Worm (Caenorhabditis elegans): ENCODE measurements around the gene lron-15.

Gene lron-15

ce11 chrII:6591000-6591399 lies 46.3 kb upstream of the lron-15 start (continued):
- TF ChIP-seq zfh-2 (GFP tag; conservative IDR thresholded peaks at IDR 0.05) (no peak), B0336.3 (GFP tag; IDR thresholded peaks at IDR 0.05) (peak; percentile 55; the same call in 1 of the 2 replicates)

ce11 chrII:6589408-6589807 lies 44.7 kb upstream of the lron-15 start, which contains the start of gene vps-32.1:
Gene vps-32.1 (plus strand): TSS chrII:6589708.
- TF ChIP-seq mcd-1 (GFP tag; IDR thresholded peaks at IDR 0.05) (no peak), lin-26 (GFP tag; IDR thresholded peaks at IDR 0.05) (0 out of 2 replicates have a peak, but pooled peaks have one; percentile 19)

ce11 chrII:6588605-6589292 lies 44.1 kb upstream of the lron-15 start, which contains the start of gene icd-1:
Gene icd-1 (minus strand): TSS chrII:6588655.
- TF ChIP-seq ztf-28 (GFP tag; IDR thresholded peaks at IDR 0.05), result 0 out of 2 replicates have a peak, but pooled peaks have one; percentile 25
- no peak for TF ChIP-seq tbx-9 (tag; optimal IDR thresholded peaks at IDR 0.05; ENCODE audit: borderline replicate concordance)
- peak; percentile 77 for TF ChIP-seq snpc-1.1 (tag; optimal IDR thresholded peaks at IDR 0.05; ENCODE audit: insufficient read depth)
- peak; percentile 20 for TF ChIP-seq nhr-90 (tag; optimal IDR thresholded peaks at IDR 0.05)
- peak; percentile 85 for TF ChIP-seq Y67H2A.10 (GFP tag; conservative IDR thresholded peaks at IDR 0.05)
- peak; percentile 99 for TF ChIP-seq cebp-1 (GFP tag; IDR thresholded peaks at IDR 0.05)
- TF ChIP-seq cebp-1 (tag; optimal IDR thresholded peaks at IDR 0.05), result peak; percentile 100
- peak; percentile 94 for TF ChIP-seq tlf-1 (GFP tag; optimal IDR thresholded peaks at IDR 0.05)
- peak; percentile 95 for TF ChIP-seq lin-40 (tag; optimal IDR thresholded peaks at IDR 0.05)
- TF ChIP-seq ztf-3 (GFP tag; optimal IDR thresholded peaks at IDR 0.05), result peak; percentile 30
- TF ChIP-seq nhr-80 (tag; optimal IDR thresholded peaks at IDR 0.05), result peak; percentile 69
- TF ChIP-seq lin-35 (GFP tag; optimal IDR thresholded peaks at IDR 0.05), result peak in 2 of 3 experiments; percentile 67 to 88
- TF ChIP-seq attf-5 (GFP tag; optimal IDR thresholded peaks at IDR 0.05), result peak; percentile 97
- TF ChIP-seq F22D6.2 (tag; optimal IDR thresholded peaks at IDR 0.05), result peak; percentile 48
- peak; percentile 82 for TF ChIP-seq atf-7 (tag; optimal IDR thresholded peaks at IDR 0.05)
- TF ChIP-seq madf-3 (GFP tag; IDR thresholded peaks at IDR 0.05), result peak; percentile 89
- peak; percentile 45; the same call in 1 of the 2 replicates for TF ChIP-seq lin-26 (GFP tag; IDR thresholded peaks at IDR 0.05)
- TF ChIP-seq ztf-26 (tag; optimal IDR thresholded peaks at IDR 0.05), result peak; percentile 88
- TF ChIP-seq ets-4 (GFP tag; optimal IDR thresholded peaks at IDR 0.05), result no peak
- peak; percentile 73 for TF ChIP-seq chd-7 (tag; optimal IDR thresholded peaks at IDR 0.05)
- peak; percentile 95 for TF ChIP-seq unc-62 (GFP tag; optimal IDR thresholded peaks at IDR 0.05)
- TF ChIP-seq ceh-58 (GFP tag; IDR thresholded peaks at IDR 0.05), result no peak
- TF ChIP-seq nfyb-1 (GFP tag; IDR thresholded peaks at IDR 0.05), result peak; percentile 94
- no peak for TF ChIP-seq fkh-3 (tag; optimal IDR thresholded peaks at IDR 0.05)
- no peak for TF ChIP-seq mes-4 (tag; optimal IDR thresholded peaks at IDR 0.05)
- peak; percentile 61; the same call in 1 of the 2 replicates for TF ChIP-seq attf-6 (GFP tag; IDR thresholded peaks at IDR 0.05)
- TF ChIP-seq ceh-91 (GFP tag; IDR thresholded peaks at IDR 0.05), result peak; percentile 78
- TF ChIP-seq zfh-2 (GFP tag; conservative IDR thresholded peaks at IDR 0.05), result peak; percentile 84
- no peak for TF ChIP-seq nfya-1 (tag; optimal IDR thresholded peaks at IDR 0.05; ENCODE audit: borderline replicate concordance, insufficient read depth)
- peak; percentile 85 for TF ChIP-seq lir-1 (GFP tag; conservative IDR thresholded peaks at IDR 0.05)
- TF ChIP-seq K12H6.12 (tag; optimal IDR thresholded peaks at IDR 0.05), result peak; percentile 91
- 0 out of 2 replicates have a peak, but pooled peaks have one; percentile 55 for TF ChIP-seq hmg-20 (GFP tag; IDR thresholded peaks at IDR 0.05)
- TF ChIP-seq F57A8.1 (GFP tag; optimal IDR thresholded peaks at IDR 0.05), result no peak
- TF ChIP-seq snpc-1.3 (tag; optimal IDR thresholded peaks at IDR 0.05; ENCODE audit: insufficient read depth), result peak; percentile 89
- peak; percentile 95 for TF ChIP-seq dox-1 (GFP tag; IDR thresholded peaks at IDR 0.05)
- TF ChIP-seq akir-1 (GFP tag; optimal IDR thresholded peaks at IDR 0.05), result no peak
- TF ChIP-seq rpc-1 (optimal IDR thresholded peaks at IDR 0.05), result peak; percentile 13
- TF ChIP-seq rpc-1 (tag; optimal IDR thresholded peaks at IDR 0.05), result no peak
- TF ChIP-seq egl-44 (GFP tag; IDR thresholded peaks at IDR 0.05), result 0 out of 2 replicates have a peak, but pooled peaks have one; percentile 33
- no peak for TF ChIP-seq bed-1 (GFP tag; IDR thresholded peaks at IDR 0.05)
- TF ChIP-seq tbp1 (GFP tag; optimal IDR thresholded peaks at IDR 0.05), result peak; percentile 76
